Fruit fly (Drosophila melanogaster) S2 (cell line): ENCODE results near the gene CG3168.

Experiments used
- CG8478 ChIP-seq: fragments of >200 bp; optimal IDR thresholded peaks from 2 replicates; lab custom pipeline; 2018
- CTCF ChIP-seq, 2 experiments: fragments of >200 bp; optimal IDR thresholded peaks; 2 replicates each; lab custom pipeline; 2018

dm6 chrX:6719968-6720367 lies 19.8 kb downstream of the CG3168 start:
- TF ChIP-seq CG8478 (lab: Kevin White, UChicago) (no peak), CTCF (optimal IDR thresholded peaks at IDR 0.05; lab: Kevin White, UChicago) (no peak)
